Fruit fly (Drosophila melanogaster): ENCODE results near the gene CG6766.

DNA sequence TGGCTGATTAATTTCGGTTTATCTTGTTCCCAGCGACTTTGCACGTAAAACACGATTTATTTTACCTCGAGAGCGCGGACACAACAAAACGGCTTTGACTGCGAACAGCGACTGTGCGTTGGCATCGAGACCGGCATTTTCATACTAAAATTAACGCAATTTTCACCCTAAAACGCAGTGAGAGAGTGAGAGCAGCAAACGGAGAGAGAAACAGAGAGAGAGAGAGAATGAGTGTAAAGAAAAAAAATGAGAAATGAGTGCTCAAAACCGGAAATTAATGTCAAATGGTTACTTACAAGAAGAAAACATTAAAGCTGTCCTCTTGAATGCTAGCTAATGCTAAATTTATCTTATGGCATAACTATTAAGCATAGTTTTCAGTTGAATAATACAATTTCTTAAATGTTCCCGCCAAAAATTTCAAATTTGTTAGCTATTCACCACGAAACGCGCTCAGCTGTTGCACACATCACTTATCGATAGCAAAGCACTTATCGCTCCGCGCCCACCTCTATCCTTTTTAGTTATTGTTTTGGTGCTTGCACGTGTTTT lies 15.4 kb upstream of the CG6766 start, which contains the start of the genes JhI-21, RpL7-like and CG34164:
- TF ChIP-seq pad (GFP tag; optimal IDR thresholded peaks at IDR 0.05), result no peak
- TF ChIP-seq Mnt (GFP tag; optimal IDR thresholded peaks at IDR 0.05), result peak; percentile 87
- TF ChIP-seq ovo (GFP tag; optimal IDR thresholded peaks at IDR 0.05), result no peak
- no peak for TF ChIP-seq CG7101 (tag; optimal IDR thresholded peaks at IDR 0.05)
- no peak for TF ChIP-seq cnc (optimal IDR thresholded peaks at IDR 0.05)
- no peak for TF ChIP-seq bab1 (GFP tag; optimal IDR thresholded peaks at IDR 0.05)
- no peak for TF ChIP-seq CG1620 (GFP tag; optimal IDR thresholded peaks at IDR 0.05)
- TF ChIP-seq Hr96 (GFP tag; optimal IDR thresholded peaks at IDR 0.05), result no peak
- no peak for TF ChIP-seq kay (GFP tag; ENCODE audit: borderline replicate concordance)
